Worm (Caenorhabditis elegans) whole organism, L3 larva: ENCODE results near the gene xbx-5.

Source experiments
- ZK546.5 ChIP-seq: sonication (generic microtip); optimal IDR thresholded peaks from 2 replicates; lab custom pipeline; 2017; ENCODE audit warnings: missing biosample characterization, missing genetic modification characterization
- ama-1 ChIP-seq: fragments of 150-350 bp; optimal IDR thresholded peaks from 2 replicates; lab custom pipeline; 2018
- ceh-28 ChIP-seq: fragments of 150-350 bp; optimal IDR thresholded peaks from 2 replicates; lab custom pipeline; 2014; ENCODE audit warnings: missing biosample characterization, missing genetic modification reagents, missing genetic modification characterization
- ceh-9 ChIP-seq: sonication (generic microtip); optimal IDR thresholded peaks from 2 replicates; lab custom pipeline; 2018; ENCODE audit warnings: missing biosample characterization, missing genetic modification characterization
- lin-39 ChIP-seq: fragments of 150-350 bp; optimal IDR thresholded peaks from 2 replicates; lab custom pipeline; 2018; ENCODE audit warnings: missing biosample characterization, missing genetic modification reagents, missing genetic modification characterization
- mml-1 ChIP-seq: fragments of 150-350 bp; sonication (generic microtip); optimal IDR thresholded peaks from 3 replicates; lab custom pipeline; 2014; ENCODE audit warnings: missing biosample characterization, missing genetic modification characterization
- nhr-76 ChIP-seq: fragments of 150-350 bp; sonication (generic microtip); optimal IDR thresholded peaks from 5 replicates; lab custom pipeline; 2014; ENCODE audit warnings: missing biosample characterization, missing genetic modification characterization
- pqm-1 ChIP-seq: fragments of 150-350 bp; optimal IDR thresholded peaks from 2 replicates; lab custom pipeline; 2017; ENCODE audit warnings: missing biosample characterization, missing genetic modification characterization, inconsistent platforms
- skn-1 ChIP-seq: fragments of 150-350 bp; optimal IDR thresholded peaks from 2 replicates; lab custom pipeline; 2014; ENCODE audit warnings: missing biosample characterization, missing genetic modification characterization
- snpc-4 ChIP-seq: fragments of 150-350 bp; optimal IDR thresholded peaks from 2 replicates; lab custom pipeline; 2014; ENCODE audit warnings: missing biosample characterization, missing genetic modification characterization
- tbx-2 ChIP-seq: sonication (generic microtip); optimal IDR thresholded peaks from 2 replicates; lab custom pipeline; 2016; ENCODE audit warnings: mild to moderate bottlenecking, missing genetic modification characterization, missing compliant biosample characterization
- ztf-11 ChIP-seq: fragments of 150-350 bp; optimal IDR thresholded peaks from 2 replicates; lab custom pipeline; 2014; ENCODE audit warnings: missing biosample characterization, missing genetic modification characterization

ce11 chrIII:3765460-3765859, 38.8 kb downstream of the xbx-5 start, which contains the start of gene C44F1.1:
- TF ChIP-seq ama-1 (lab: Kevin White, UChicago): no peak
- TF ChIP-seq ceh-28 (tag; lab: Kevin White, UChicago): no peak
- no peak for TF ChIP-seq ceh-9 (tag; lab: Kevin White, UChicago)
- TF ChIP-seq mml-1 (tag; lab: Kevin White, UChicago): no peak
- TF ChIP-seq skn-1 (tag; lab: Kevin White, UChicago): no peak
- no peak for TF ChIP-seq ZK546.5 (tag; lab: Kevin White, UChicago)
- TF ChIP-seq ztf-11 (tag; lab: Kevin White, UChicago): no peak
- no peak for TF ChIP-seq snpc-4 (tag; lab: Kevin White, UChicago)
- TF ChIP-seq tbx-2 (tag; lab: Kevin White, UChicago): no peak
- TF ChIP-seq pqm-1 (tag; lab: Kevin White, UChicago): no peak
- TF ChIP-seq nhr-76 (tag; lab: Kevin White, UChicago): no peak
- TF ChIP-seq lin-39: no peak
